Worm (Caenorhabditis elegans): ENCODE results near the gene str-28.

- TF ChIP-seq ceh-30 (tag; optimal IDR thresholded peaks at IDR 0.05) (no peak), elt-2 (tag; optimal IDR thresholded peaks at IDR 0.05) (no peak), unc-55 (GFP tag; optimal IDR thresholded peaks at IDR 0.05) (no peak)
Measured at ce11 chrV:7478404-7478803, 5.7 kb upstream of the str-28 start, which contains the start of gene str-190.
